Worm (Caenorhabditis elegans) whole organism, L2 larva: ENCODE results near the gene F44E5.5.

ENCODE experiments used
- C34F6.9 ChIP-seq: fragments of 150-350 bp; optimal IDR thresholded peaks from 2 replicates; lab custom pipeline; 2014; ENCODE audit warnings: missing biosample characterization, missing genetic modification characterization
- F13H6.1 ChIP-seq: sonication (generic microtip); optimal IDR thresholded peaks from 2 replicates; lab custom pipeline; 2016; ENCODE audit warnings: missing genetic modification characterization, missing compliant biosample characterization
- R02D3.7 ChIP-seq: fragments of 150-350 bp; optimal IDR thresholded peaks from 2 replicates; lab custom pipeline; 2014; ENCODE audit warnings: missing biosample characterization, missing genetic modification characterization
- Y55F3AM.14 ChIP-seq: fragments of 200-800 bp; sonication (Bioruptor generic); optimal IDR thresholded peaks from 2 replicates; lab custom pipeline; 2018; ENCODE audit warnings: mild to moderate bottlenecking, missing genetic modification characterization, missing compliant biosample characterization
- alr-1 ChIP-seq: fragments of 150-350 bp; optimal IDR thresholded peaks from 2 replicates; lab custom pipeline; 2014; ENCODE audit warnings: missing biosample characterization, missing genetic modification characterization
- ama-1 ChIP-seq: fragments of 150-350 bp; optimal IDR thresholded peaks from 2 replicates; lab custom pipeline; 2018; ENCODE audit warnings: inconsistent platforms
- blmp-1 ChIP-seq: sonication (generic microtip); optimal IDR thresholded peaks from 2 replicates; lab custom pipeline; 2017; ENCODE audit warnings: missing genetic modification characterization, mild to moderate bottlenecking, missing compliant biosample characterization, antibody characterized with exemption, moderate library complexity; ENCODE audit not compliant: insufficient read depth
- ceh-16 ChIP-seq: fragments of 150-350 bp; optimal IDR thresholded peaks from 2 replicates; lab custom pipeline; 2014; ENCODE audit warnings: missing biosample characterization, missing genetic modification characterization
- ceh-82 ChIP-seq: fragments of 150-350 bp; optimal IDR thresholded peaks from 2 replicates; lab custom pipeline; 2014; ENCODE audit warnings: missing biosample characterization, missing genetic modification characterization
- crh-2 ChIP-seq: sonication (generic microtip); optimal IDR thresholded peaks from 2 replicates; lab custom pipeline; 2017; ENCODE audit warnings: missing biosample characterization, missing genetic modification characterization
- dmd-4 ChIP-seq: sonication (generic microtip); optimal IDR thresholded peaks from 2 replicates; lab custom pipeline; 2017; ENCODE audit warnings: missing biosample characterization, missing genetic modification characterization
- egl-27 ChIP-seq: sonication (generic microtip); optimal IDR thresholded peaks from 3 replicates; lab custom pipeline; 2017; ENCODE audit warnings: missing biosample characterization, missing genetic modification reagents, missing genetic modification characterization
- elt-1 ChIP-seq: fragments of 150-350 bp; optimal IDR thresholded peaks from 2 replicates; lab custom pipeline; 2014; ENCODE audit warnings: missing biosample characterization, missing genetic modification characterization
- elt-3 ChIP-seq: sonication (generic microtip); optimal IDR thresholded peaks from 2 replicates; lab custom pipeline; 2017; ENCODE audit warnings: missing biosample characterization, missing genetic modification characterization
- fos-1 ChIP-seq: fragments of 150-350 bp; optimal IDR thresholded peaks from 2 replicates; lab custom pipeline; 2014; ENCODE audit warnings: missing biosample characterization, missing genetic modification characterization
- gmeb-1 ChIP-seq: fragments of 150-350 bp; optimal IDR thresholded peaks from 2 replicates; lab custom pipeline; 2014; ENCODE audit warnings: missing biosample characterization, missing genetic modification characterization
- lin-11 ChIP-seq: fragments of 150-350 bp; sonication (generic microtip); optimal IDR thresholded peaks from 2 replicates; lab custom pipeline; 2014; ENCODE audit warnings: missing biosample characterization, missing genetic modification characterization, inconsistent platforms, mixed read lengths
- lin-13 ChIP-seq: fragments of 150-350 bp; optimal IDR thresholded peaks from 2 replicates; lab custom pipeline; 2014; ENCODE audit warnings: missing biosample characterization, missing genetic modification reagents, missing genetic modification characterization
- lsy-2 ChIP-seq, 2 experiments: fragments of 150-350 bp in 1 of 2; sonication (generic microtip) in 1 of 2; optimal IDR thresholded peaks; 2 replicates each; lab custom pipeline; 2014 to 2017; ENCODE audit warnings: missing biosample characterization in 2 of 2, missing genetic modification characterization in 2 of 2
- mdl-1 ChIP-seq, 2 experiments: fragments of 150-350 bp in 1 of 2; sonication (generic microtip) in 1 of 2; optimal IDR thresholded peaks; 2 replicates each; lab custom pipeline; 2017; ENCODE audit warnings: missing biosample characterization in 2 of 2, missing genetic modification characterization in 2 of 2
- nhr-10 ChIP-seq: sonication (generic microtip); optimal IDR thresholded peaks from 2 replicates; lab custom pipeline; 2017; ENCODE audit warnings: missing biosample characterization, missing genetic modification characterization
- nhr-11 ChIP-seq: fragments of 150-350 bp; optimal IDR thresholded peaks from 2 replicates; lab custom pipeline; 2014; ENCODE audit warnings: missing biosample characterization, missing genetic modification characterization
- nhr-12 ChIP-seq: fragments of 150-350 bp; optimal IDR thresholded peaks from 2 replicates; lab custom pipeline; 2014; ENCODE audit warnings: missing biosample characterization, missing genetic modification characterization
- nhr-129 ChIP-seq: fragments of 150-350 bp; optimal IDR thresholded peaks from 2 replicates; lab custom pipeline; 2014; ENCODE audit warnings: missing biosample characterization, missing genetic modification characterization
- nhr-23 ChIP-seq: fragments of 150-350 bp; optimal IDR thresholded peaks from 2 replicates; lab custom pipeline; 2014; ENCODE audit warnings: missing biosample characterization, missing genetic modification reagents, missing genetic modification characterization
- nhr-237 ChIP-seq: fragments of 150-350 bp; optimal IDR thresholded peaks from 2 replicates; lab custom pipeline; 2014; ENCODE audit warnings: missing biosample characterization, missing genetic modification characterization
- nhr-25 ChIP-seq: fragments of 150-350 bp; sonication (generic microtip); optimal IDR thresholded peaks from 3 replicates; lab custom pipeline; 2014; ENCODE audit warnings: missing biosample characterization, missing genetic modification characterization
- nhr-6 ChIP-seq: fragments of 150-350 bp; optimal IDR thresholded peaks from 2 replicates; lab custom pipeline; 2014; ENCODE audit warnings: missing biosample characterization, missing genetic modification characterization
- nhr-77 ChIP-seq: fragments of 150-350 bp; optimal IDR thresholded peaks from 2 replicates; lab custom pipeline; 2014; ENCODE audit warnings: missing biosample characterization, missing genetic modification characterization
- peb-1 ChIP-seq: fragments of 150-350 bp; optimal IDR thresholded peaks from 2 replicates; lab custom pipeline; 2014; ENCODE audit warnings: missing biosample characterization, missing genetic modification characterization
- sem-4 ChIP-seq: fragments of 150-350 bp; optimal IDR thresholded peaks from 2 replicates; lab custom pipeline; 2014; ENCODE audit warnings: missing biosample characterization, missing genetic modification reagents, missing genetic modification characterization
- skn-1 ChIP-seq: sonication (generic microtip); optimal IDR thresholded peaks from 2 replicates; lab custom pipeline; 2017; ENCODE audit warnings: missing biosample characterization, missing genetic modification characterization
- sma-3 ChIP-seq: sonication (generic microtip); optimal IDR thresholded peaks from 2 replicates; lab custom pipeline; 2016; ENCODE audit warnings: missing genetic modification reagents, missing genetic modification characterization, missing compliant biosample characterization
- sma-9 ChIP-seq, 2 experiments: fragments of 150-350 bp in 1 of 2; sonication (generic microtip) in 1 of 2; optimal IDR thresholded peaks; 2 replicates each; lab custom pipeline; 2014 to 2016; ENCODE audit warnings: missing genetic modification characterization in 2 of 2, mild to moderate bottlenecking in 1 of 2, missing biosample characterization in 1 of 2, missing compliant biosample characterization in 1 of 2, missing genetic modification reagents in 1 of 2, moderate library complexity in 1 of 2
- snpc-4 ChIP-seq: fragments of 150-350 bp; optimal IDR thresholded peaks from 2 replicates; lab custom pipeline; 2014; ENCODE audit warnings: missing biosample characterization, missing genetic modification characterization
- unc-39 ChIP-seq: fragments of 150-350 bp; optimal IDR thresholded peaks from 2 replicates; lab custom pipeline; 2014; ENCODE audit warnings: missing biosample characterization, missing genetic modification characterization
- unc-55 ChIP-seq: fragments of 150-350 bp; sonication (generic microtip); optimal IDR thresholded peaks from 3 replicates; lab custom pipeline; 2014; ENCODE audit warnings: missing biosample characterization, missing genetic modification reagents, missing genetic modification characterization
- unc-62 ChIP-seq: fragments of 150-350 bp; optimal IDR thresholded peaks from 2 replicates; lab custom pipeline; 2014; ENCODE audit warnings: missing biosample characterization, missing genetic modification reagents, missing genetic modification characterization
- zag-1 ChIP-seq: fragments of 150-350 bp; optimal IDR thresholded peaks from 2 replicates; lab custom pipeline; 2014; ENCODE audit warnings: missing biosample characterization, missing genetic modification characterization
- ztf-1 ChIP-seq: fragments of 200-800 bp; sonication (Bioruptor generic); conservative IDR thresholded peaks from 2 replicates; pipeline ENCODE4 v1.3.6; 2022; ENCODE audit warnings: missing genetic modification characterization, missing compliant biosample characterization
- ztf-11 ChIP-seq: sonication (generic microtip); optimal IDR thresholded peaks from 2 replicates; lab custom pipeline; 2017; ENCODE audit warnings: missing biosample characterization, missing genetic modification characterization
- ztf-4 ChIP-seq: fragments of 150-350 bp; optimal IDR thresholded peaks from 2 replicates; lab custom pipeline; 2014; ENCODE audit warnings: missing biosample characterization, missing genetic modification characterization

F44E5.5 gene

ce11 chrII:11749490-11750172 is 9.8 kb upstream of the F44E5.5 start (continued):
- TF ChIP-seq ceh-82 (tag; lab: Kevin White, UChicago) (peak; percentile 81), fos-1 (tag; lab: Kevin White, UChicago) (peak; percentile 48), dmd-4 (no peak), F13H6.1 (peak; percentile 96), skn-1 (tag; lab: Kevin White, UChicago) (no peak)

DNA sequence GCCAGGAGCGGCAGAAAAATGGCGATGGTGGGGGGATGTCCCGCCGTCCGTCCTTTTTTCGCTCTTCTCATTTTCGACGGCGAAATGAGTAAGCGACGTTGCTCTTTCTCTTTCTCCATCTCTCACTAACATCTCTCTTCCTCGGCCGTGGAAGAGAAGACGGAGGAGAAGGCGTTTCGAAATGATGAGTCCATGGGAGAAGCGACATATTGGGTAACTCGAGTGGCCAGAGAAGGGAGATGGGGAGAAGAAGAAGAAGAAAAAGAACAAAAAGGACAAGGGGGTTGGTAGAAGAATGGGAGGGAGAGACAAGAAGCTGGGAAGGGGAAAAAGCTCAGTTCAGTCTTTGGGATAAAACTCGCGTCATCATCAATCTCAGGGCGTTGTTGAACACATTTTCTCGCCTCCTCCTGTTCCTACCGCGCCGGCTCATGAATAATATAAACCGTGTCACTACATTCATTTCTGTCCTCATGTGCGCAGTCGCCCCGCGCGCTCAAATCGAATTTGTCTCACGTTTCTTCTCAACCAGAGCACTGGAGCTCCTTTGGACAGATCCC is 7.8 kb upstream of the F44E5.5 start:
- no peak for TF ChIP-seq sma-3
- TF ChIP-seq skn-1 (tag; lab: Kevin White, UChicago) = no peak
- TF ChIP-seq fos-1 (tag; lab: Kevin White, UChicago) = peak; percentile 15
- TF ChIP-seq nhr-23 (tag; lab: Kevin White, UChicago) = no peak
- no peak for TF ChIP-seq R02D3.7 (tag; lab: Kevin White, UChicago)
- no peak for TF ChIP-seq unc-39 (tag; lab: Kevin White, UChicago)
- TF ChIP-seq lin-13 (GFP tag; lab: Kevin White, UChicago) = peak; percentile 19
- TF ChIP-seq nhr-129 = peak; percentile 80
- peak; percentile 69 for TF ChIP-seq C34F6.9 (tag; lab: Kevin White, UChicago)
- peak; percentile 32 for TF ChIP-seq Y55F3AM.14 (GFP tag; lab: Kevin White, UChicago)
- TF ChIP-seq crh-2 (tag; lab: Kevin White, UChicago) = no peak
- TF ChIP-seq lsy-2 (tag; optimal IDR thresholded peaks at IDR 0.05; lab: Kevin White, UChicago) = peak in 1 of 2 experiments; percentile 60
- peak; percentile 41 for TF ChIP-seq sem-4 (tag; lab: Kevin White, UChicago)
- TF ChIP-seq zag-1 (tag; lab: Kevin White, UChicago) = peak; percentile 84
- no peak for TF ChIP-seq blmp-1 (tag; lab: Kevin White, UChicago)
- TF ChIP-seq mdl-1 (tag; optimal IDR thresholded peaks at IDR 0.05; lab: Kevin White, UChicago) = peak in 1 of 2 experiments; percentile 5
- no peak for TF ChIP-seq nhr-10 (tag; lab: Kevin White, UChicago)
- TF ChIP-seq lin-11 (tag; lab: Kevin White, UChicago) = peak; percentile 33
- TF ChIP-seq gmeb-1 (tag; lab: Kevin White, UChicago) = no peak
- TF ChIP-seq unc-55 (GFP tag; lab: Kevin White, UChicago) = peak; percentile 82

- no peak for TF ChIP-seq nhr-77 (tag; lab: Kevin White, UChicago)
- no peak for TF ChIP-seq crh-2 (tag; lab: Kevin White, UChicago)
- TF ChIP-seq peb-1 (tag; lab: Kevin White, UChicago) = no peak
- peak; percentile 79 for TF ChIP-seq snpc-4
- no peak for TF ChIP-seq sma-3
Observed at ce11 chrII:11753186-11753585, 6.3 kb upstream of the F44E5.5 start.

ce11 chrII:11756684-11757107 is 2.8 kb upstream of the F44E5.5 start:
- TF ChIP-seq zag-1 (tag; lab: Kevin White, UChicago) (no peak), R02D3.7 (tag; lab: Kevin White, UChicago) (no peak), elt-1 (tag; lab: Kevin White, UChicago) (no peak), nhr-237 (tag; lab: Kevin White, UChicago) (no peak), ama-1 (lab: Kevin White, UChicago) (peak; percentile 99), nhr-11 (tag; lab: Kevin White, UChicago) (no peak), nhr-25 (tag; lab: Kevin White, UChicago) (no peak), ceh-82 (tag; lab: Kevin White, UChicago) (no peak), elt-3 (tag; lab: Kevin White, UChicago) (no peak), ztf-1 (GFP tag; lab: Robert Waterston, UW) (0 out of 2 replicates have a peak, but pooled peaks have one; percentile 31), peb-1 (tag; lab: Kevin White, UChicago) (no peak), nhr-77 (tag; lab: Kevin White, UChicago) (no peak), fos-1 (tag; lab: Kevin White, UChicago) (no peak), unc-39 (tag; lab: Kevin White, UChicago) (no peak), nhr-12 (peak; percentile 62), sma-9 (GFP tag; optimal IDR thresholded peaks at IDR 0.05; lab: Kevin White, UChicago) (no peak), sma-9 (tag; optimal IDR thresholded peaks at IDR 0.05; lab: Kevin White, UChicago) (no peak), Y55F3AM.14 (GFP tag; lab: Kevin White, UChicago) (no peak), blmp-1 (tag; lab: Kevin White, UChicago) (no peak), ztf-11 (no peak), alr-1 (tag; lab: Kevin White, UChicago) (no peak), skn-1 (tag; lab: Kevin White, UChicago) (peak; percentile 56), nhr-129 (peak; percentile 57), ceh-16 (no peak), sma-3 (no peak), lin-11 (tag; lab: Kevin White, UChicago) (peak; percentile 45), unc-62 (no peak), F13H6.1 (peak; percentile 30), lsy-2 (tag; optimal IDR thresholded peaks at IDR 0.05; lab: Kevin White, UChicago) (peak in 1 of 2 experiments; percentile 89), ztf-4 (peak; percentile 98), unc-55 (GFP tag; lab: Kevin White, UChicago) (peak; percentile 45), egl-27 (tag; lab: Kevin White, UChicago) (no peak), nhr-6 (no peak), gmeb-1 (tag; lab: Kevin White, UChicago) (peak; percentile 15), C34F6.9 (tag; lab: Kevin White, UChicago) (peak; percentile 97), nhr-10 (tag; lab: Kevin White, UChicago) (no peak)
